Worm (Caenorhabditis elegans): ENCODE results near the gene F25H9.2.
"Not testable (repeated sequence)": the region's sequence is repeated elsewhere in the genome, so short reads cannot be mapped to it uniquely, and the experiment has no call there.

The F25H9.2 gene

DNA sequence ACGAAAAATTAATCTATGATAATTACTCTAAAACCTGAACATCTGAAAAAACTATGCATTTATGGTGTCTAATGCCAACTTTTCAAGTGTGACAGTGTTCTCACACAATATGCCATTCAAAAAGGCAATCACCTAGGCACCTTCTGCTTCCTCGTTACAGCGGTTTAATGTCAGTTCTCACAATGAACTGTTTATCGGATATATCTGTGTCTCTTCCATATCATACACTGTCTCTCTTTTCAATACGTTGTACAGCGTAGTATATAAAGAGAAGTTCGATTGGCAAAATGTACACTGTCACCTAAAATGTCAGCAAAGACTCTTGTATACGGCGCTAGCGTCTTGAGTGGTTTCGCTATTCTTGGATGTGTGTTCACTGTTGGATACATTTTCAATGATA, 16.2 kb upstream of the F25H9.2 start, which contains the start of gene col-162:
Gene col-162 (plus strand): TSS at position 301 of the 400 bp plus-strand sequence.
- TF ChIP-seq ztf-23 (GFP tag; IDR thresholded peaks at IDR 0.05): no peak
- no peak for TF ChIP-seq flt-1 (GFP tag; IDR thresholded peaks at IDR 0.05)
- no peak for TF ChIP-seq ref-1 (GFP tag; conservative IDR thresholded peaks at IDR 0.05)
- no peak for TF ChIP-seq tab-1 (GFP tag; IDR thresholded peaks at IDR 0.05)
- TF ChIP-seq T22C8.4 (GFP tag; IDR thresholded peaks at IDR 0.05): no peak
- TF ChIP-seq ztf-29 (GFP tag; IDR thresholded peaks at IDR 0.05): no peak

DNA sequence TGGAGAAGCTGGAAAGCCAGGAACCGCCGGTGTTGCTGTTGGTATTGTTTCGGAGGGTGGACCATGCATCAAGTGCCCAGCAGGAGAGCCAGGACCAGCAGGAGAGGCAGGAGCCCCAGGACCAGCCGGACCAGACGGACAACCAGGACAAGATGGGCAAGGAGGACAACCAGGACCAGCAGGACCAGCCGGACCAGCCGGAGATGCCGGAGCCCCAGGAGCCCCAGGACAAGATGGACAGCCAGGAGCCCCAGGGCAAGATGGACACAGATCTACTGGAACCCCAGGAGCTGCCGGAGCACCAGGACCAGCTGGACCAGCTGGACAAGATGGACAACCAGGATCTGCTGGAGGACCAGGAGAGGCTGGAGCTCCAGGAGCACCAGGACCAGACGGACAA, 15.1 kb upstream of the F25H9.2 start:
- no peak for TF ChIP-seq med-1 (GFP tag; optimal IDR thresholded peaks at IDR 0.05; ENCODE audit: insufficient read depth)
- TF ChIP-seq tab-1 (GFP tag; IDR thresholded peaks at IDR 0.05): no peak
- TF ChIP-seq ref-1 (GFP tag; conservative IDR thresholded peaks at IDR 0.05): no peak
- TF ChIP-seq T22C8.4 (GFP tag; IDR thresholded peaks at IDR 0.05): no peak

DNA sequence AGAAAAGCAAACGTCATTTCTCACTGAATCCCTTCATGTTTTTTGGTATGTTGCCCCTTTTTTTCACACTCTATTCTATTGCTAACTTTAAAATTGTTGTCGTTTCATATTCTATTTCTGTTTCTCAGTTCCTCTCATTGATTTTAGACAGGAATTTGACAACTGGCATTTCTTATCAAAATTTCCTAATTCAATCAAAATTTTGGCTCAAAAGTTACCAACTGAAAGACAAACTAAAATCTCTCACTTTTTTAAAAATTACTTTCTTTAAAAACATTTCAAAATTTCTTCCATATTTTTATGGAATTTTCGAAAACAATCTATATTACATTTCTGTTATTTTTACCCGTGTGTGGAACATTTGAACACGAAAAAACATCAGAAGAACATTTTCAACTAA, 14.3 kb upstream of the F25H9.2 start, which contains the start of gene Y2H9A.6:
Gene Y2H9A.6 (plus strand): TSS at position 301 of the 400 bp plus-strand sequence.
- TF ChIP-seq flt-1, T22C8.4, ztf-29 (GFP tag; IDR thresholded peaks at IDR 0.05): not testable (repeated sequence)

DNA sequence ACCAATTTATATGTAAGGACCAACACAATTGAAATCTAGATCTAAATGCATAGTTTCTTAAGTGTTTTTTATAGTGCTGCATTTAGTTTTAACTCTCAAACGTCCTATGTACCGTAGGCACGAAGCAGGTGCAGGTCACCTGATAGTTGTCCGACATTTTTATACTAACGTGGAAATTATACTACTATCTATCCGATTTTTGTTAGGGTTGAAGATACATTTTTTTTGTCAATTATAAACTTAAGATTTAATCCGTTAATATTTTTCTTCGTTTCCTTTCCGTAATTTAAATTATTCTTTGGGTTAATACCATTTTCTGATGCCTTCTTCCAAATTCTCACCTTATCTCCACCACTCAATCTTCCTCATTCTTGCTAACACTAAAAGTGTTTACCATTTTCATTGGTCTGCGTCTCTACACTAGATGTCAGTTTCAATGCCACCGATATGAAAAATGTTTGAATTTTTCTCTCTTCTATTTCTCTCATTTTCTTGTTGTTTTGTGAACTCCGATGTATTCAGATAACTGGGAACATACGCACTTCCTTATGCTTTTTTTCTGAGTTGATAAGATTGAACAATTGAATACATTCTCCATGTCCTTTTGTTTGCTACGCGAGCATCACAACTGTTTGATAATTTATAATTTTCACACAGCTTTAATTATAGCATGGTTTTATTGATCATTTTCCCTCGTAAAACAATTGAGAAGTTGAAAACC, 12.5 kb upstream of the F25H9.2 start, which contains the start of gene Y2H9A.4:
Gene Y2H9A.4 (plus strand): TSS at position 671 of the 721 bp plus-strand sequence.
- TF ChIP-seq ztf-29 (GFP tag; IDR thresholded peaks at IDR 0.05) (no peak), ztf-23 (GFP tag; IDR thresholded peaks at IDR 0.05) (no peak), med-1 (GFP tag; optimal IDR thresholded peaks at IDR 0.05; ENCODE audit: insufficient read depth) (no peak), ref-1 (GFP tag; conservative IDR thresholded peaks at IDR 0.05) (no peak), cog-1 (tag; optimal IDR thresholded peaks at IDR 0.05) (no peak), T22C8.4 (GFP tag; IDR thresholded peaks at IDR 0.05) (no peak), tab-1 (GFP tag; IDR thresholded peaks at IDR 0.05) (no peak), klf-2 (GFP tag; conservative IDR thresholded peaks at IDR 0.05) (no peak), flt-1 (GFP tag; IDR thresholded peaks at IDR 0.05) (no peak)

DNA sequence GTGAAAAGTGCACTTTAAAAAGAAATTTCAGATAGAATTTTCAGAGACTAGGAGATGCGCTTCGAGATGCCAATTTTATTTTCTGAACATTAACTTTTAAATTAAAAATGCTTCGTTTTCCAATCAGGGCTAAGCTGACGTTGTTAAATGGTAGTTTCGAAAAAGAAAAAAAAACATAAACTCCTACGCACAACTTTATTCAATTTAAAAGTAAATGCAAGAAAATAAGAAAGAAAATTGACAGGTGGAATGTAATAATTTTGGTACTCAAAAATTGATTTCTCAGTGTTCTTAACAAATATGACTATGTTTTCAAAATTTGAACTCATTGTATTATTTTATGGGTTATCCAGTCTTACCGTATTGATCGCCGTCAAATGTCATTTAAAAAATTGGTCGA, 4.5 kb upstream of the F25H9.2 start, which contains the start of gene lurp-2:
Gene lurp-2 (plus strand): TSS at position 301 of the 400 bp plus-strand sequence.
- no peak for TF ChIP-seq ztf-23 (GFP tag; IDR thresholded peaks at IDR 0.05)
- no peak for TF ChIP-seq ref-1 (GFP tag; conservative IDR thresholded peaks at IDR 0.05)
- no peak for TF ChIP-seq med-1 (GFP tag; optimal IDR thresholded peaks at IDR 0.05; ENCODE audit: insufficient read depth)
- no peak for TF ChIP-seq flt-1 (GFP tag; IDR thresholded peaks at IDR 0.05)
- no peak for TF ChIP-seq ztf-29 (GFP tag; IDR thresholded peaks at IDR 0.05)
- TF ChIP-seq T22C8.4 (GFP tag; IDR thresholded peaks at IDR 0.05): no peak
- no peak for TF ChIP-seq tab-1 (GFP tag; IDR thresholded peaks at IDR 0.05)
- TF ChIP-seq cog-1 (tag; optimal IDR thresholded peaks at IDR 0.05): no peak
- no peak for TF ChIP-seq klf-2 (GFP tag; conservative IDR thresholded peaks at IDR 0.05)

DNA sequence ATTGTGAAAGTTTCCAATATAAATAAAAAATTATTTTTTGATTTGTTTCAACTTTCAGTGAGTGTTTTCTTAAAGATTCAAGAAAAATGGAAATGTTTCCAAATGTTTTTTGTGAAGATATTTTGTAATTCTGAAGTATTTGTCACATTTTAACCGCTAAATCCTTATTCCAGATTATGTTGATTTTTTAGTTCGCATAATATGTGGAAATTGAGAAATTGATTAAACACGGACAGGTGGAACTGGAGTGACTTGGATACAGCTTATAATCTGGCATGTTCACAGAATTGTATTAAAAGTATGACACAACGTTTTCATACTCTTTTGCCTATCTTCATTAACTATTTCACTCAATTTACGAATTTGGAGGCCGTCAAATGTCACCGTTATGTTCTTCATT, 2.4 kb upstream of the F25H9.2 start, which contains the start of gene lurp-3:
Gene lurp-3 (plus strand): TSS at position 301 of the 400 bp plus-strand sequence.
- TF ChIP-seq med-1 (GFP tag; optimal IDR thresholded peaks at IDR 0.05; ENCODE audit: insufficient read depth) (no peak), ztf-29 (GFP tag; IDR thresholded peaks at IDR 0.05) (no peak), ztf-23 (GFP tag; IDR thresholded peaks at IDR 0.05) (no peak)

DNA sequence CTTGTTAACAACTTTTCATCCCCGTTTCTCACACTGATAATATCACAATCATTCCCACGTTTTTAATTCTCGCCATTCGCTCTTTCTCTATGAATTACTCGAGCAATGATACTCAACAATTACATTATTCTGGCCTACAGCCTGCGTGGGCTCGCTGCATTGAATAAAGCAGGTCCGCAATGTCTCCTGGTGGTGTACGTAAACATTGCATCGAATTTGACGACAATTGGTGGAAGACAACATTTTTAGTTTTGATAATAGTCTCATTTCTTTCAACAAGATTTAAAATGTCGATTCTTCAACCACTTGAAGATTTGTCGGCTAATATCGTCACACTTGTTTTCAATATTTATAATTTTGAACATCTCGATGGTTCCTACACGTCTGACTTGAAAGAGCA, 1.4 kb downstream of the F25H9.2 start, which contains the start of gene bath-39:
Gene bath-39 (plus strand): TSS at position 137 of the 400 bp plus-strand sequence.
- TF ChIP-seq med-1 (GFP tag; optimal IDR thresholded peaks at IDR 0.05; ENCODE audit: insufficient read depth) (no peak), ref-1 (GFP tag; conservative IDR thresholded peaks at IDR 0.05) (no peak), tab-1 (GFP tag; IDR thresholded peaks at IDR 0.05) (no peak), cog-1 (tag; optimal IDR thresholded peaks at IDR 0.05) (no peak), ztf-29 (GFP tag; IDR thresholded peaks at IDR 0.05) (no peak), ztf-23 (GFP tag; IDR thresholded peaks at IDR 0.05) (no peak), klf-2 (GFP tag; conservative IDR thresholded peaks at IDR 0.05) (no peak), T22C8.4 (GFP tag; IDR thresholded peaks at IDR 0.05) (no peak), flt-1 (GFP tag; IDR thresholded peaks at IDR 0.05) (no peak)

DNA sequence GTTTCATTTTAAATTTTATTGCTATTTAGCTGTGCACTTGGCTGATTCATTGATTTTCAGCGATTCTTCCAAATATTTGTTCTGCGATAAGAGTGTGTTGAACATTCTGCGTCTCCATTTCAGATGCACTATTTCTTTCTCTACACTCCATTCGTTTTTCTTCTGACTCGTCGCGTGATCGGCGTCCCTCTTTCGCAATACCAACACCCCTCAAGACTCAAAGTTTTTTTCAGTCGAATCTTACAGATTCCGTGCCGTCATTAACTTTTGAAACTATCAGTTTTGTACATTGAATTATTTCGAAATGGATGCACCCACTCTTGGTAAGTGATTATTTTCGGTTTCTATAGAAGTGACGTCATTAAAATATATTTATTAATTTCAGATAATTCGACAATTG, 5.1 kb downstream of the F25H9.2 start, which contains the start of gene frm-10:
Gene frm-10 (plus strand): TSS at position 234 of the 400 bp plus-strand sequence.
- TF ChIP-seq cog-1 (tag; optimal IDR thresholded peaks at IDR 0.05) (no peak), ref-1 (GFP tag; conservative IDR thresholded peaks at IDR 0.05) (no peak), ztf-23 (GFP tag; IDR thresholded peaks at IDR 0.05) (no peak), ztf-29 (GFP tag; IDR thresholded peaks at IDR 0.05) (no peak)

DNA sequence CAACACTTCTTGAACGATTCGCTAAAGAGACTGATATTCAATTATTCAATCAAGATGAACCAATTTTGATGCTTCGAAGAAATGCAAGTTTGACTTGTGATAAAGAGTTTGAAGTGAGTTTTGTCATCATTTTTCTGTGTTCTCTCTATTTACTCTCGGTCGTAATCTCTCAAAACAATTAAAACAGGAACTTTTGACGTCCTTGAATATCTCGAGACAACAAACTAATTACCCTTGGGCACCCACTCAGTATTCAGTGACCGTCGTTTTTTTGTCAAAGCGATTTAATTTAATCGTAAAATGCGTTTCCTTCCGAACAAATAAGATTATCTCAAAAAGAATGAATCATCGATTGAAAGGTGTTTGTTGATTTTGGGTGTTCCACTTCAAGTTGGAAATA, 6.2 kb downstream of the F25H9.2 start:
- TF ChIP-seq ztf-23 (GFP tag; IDR thresholded peaks at IDR 0.05): no peak
- TF ChIP-seq klf-2 (GFP tag; conservative IDR thresholded peaks at IDR 0.05): no peak
- TF ChIP-seq tab-1 (GFP tag; IDR thresholded peaks at IDR 0.05): no peak
- no peak for TF ChIP-seq T22C8.4 (GFP tag; IDR thresholded peaks at IDR 0.05)
- no peak for TF ChIP-seq flt-1 (GFP tag; IDR thresholded peaks at IDR 0.05)
- TF ChIP-seq cog-1 (tag; optimal IDR thresholded peaks at IDR 0.05): no peak
- no peak for TF ChIP-seq ztf-29 (GFP tag; IDR thresholded peaks at IDR 0.05)
- no peak for TF ChIP-seq ref-1 (GFP tag; conservative IDR thresholded peaks at IDR 0.05)

DNA sequence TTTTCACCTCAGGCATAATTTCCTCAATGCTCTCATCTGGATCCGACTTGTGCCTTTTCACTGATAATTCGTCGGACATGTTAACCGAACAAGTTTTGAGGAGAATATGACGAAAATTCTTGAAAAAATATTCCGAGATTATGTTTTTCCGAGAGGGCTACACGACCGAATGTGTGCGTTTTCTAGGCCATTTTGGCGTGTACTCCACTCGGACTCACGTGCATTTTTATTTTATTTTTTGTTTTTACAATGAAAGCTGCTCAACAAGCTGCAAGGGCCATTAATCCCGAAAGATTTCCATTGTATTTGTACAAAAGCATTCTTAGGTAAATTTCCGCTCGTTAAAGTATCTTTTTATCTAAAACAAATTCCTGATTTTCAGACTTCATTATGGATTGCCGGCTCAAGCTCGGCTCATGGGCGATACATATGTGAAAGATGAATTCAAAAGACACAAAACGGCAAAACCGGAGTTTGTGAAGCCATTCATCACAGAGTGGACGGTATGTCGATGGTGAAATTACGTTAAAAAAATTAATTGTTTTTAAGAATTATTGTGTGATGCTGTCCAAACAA, 10.4 kb downstream of the F25H9.2 start, which contains the start of the genes F25H9.6 and F25H9.7:
Gene F25H9.6 (minus strand): TSS at position 172 of the 576 bp plus-strand sequence.
Gene F25H9.7 (plus strand): TSS at position 187 of the 576 bp plus-strand sequence.
- peak; percentile 76; the same call in 1 of the 2 replicates for TF ChIP-seq ztf-23 (GFP tag; IDR thresholded peaks at IDR 0.05)
- TF ChIP-seq cog-1 (tag; optimal IDR thresholded peaks at IDR 0.05): peak; percentile 31
- peak; percentile 65; the same call in 1 of the 2 replicates for TF ChIP-seq flt-1 (GFP tag; IDR thresholded peaks at IDR 0.05)
- no peak for TF ChIP-seq med-1 (GFP tag; optimal IDR thresholded peaks at IDR 0.05; ENCODE audit: insufficient read depth)
